Fruit fly (Drosophila melanogaster) whole organism, adult: Measurements from ENCODE around the gene me31B.

ENCODE experiments used
- CG11617 ChIP-seq: fragments of 200-800 bp; sonication (Bioruptor generic); optimal IDR thresholded peaks from 2 replicates; lab custom pipeline; 2017; ENCODE audit warnings: mild to moderate bottlenecking, missing biosample characterization, missing genetic modification reagents, missing genetic modification characterization
- CG12768 ChIP-seq: fragments of 200-800 bp; sonication (Bioruptor generic); optimal IDR thresholded peaks from 2 replicates; lab custom pipeline; 2017; ENCODE audit warnings: missing biosample characterization, missing genetic modification characterization, mild to moderate bottlenecking, moderate library complexity, missing genetic modification reagents
- CG1620 ChIP-seq: fragments of 200-800 bp; sonication (Bioruptor generic); optimal IDR thresholded peaks from 2 replicates; lab custom pipeline; 2016; ENCODE audit warnings: missing biosample characterization, missing genetic modification characterization
- CG33017 ChIP-seq: fragments of 200-800 bp; sonication (Bioruptor generic); optimal IDR thresholded peaks from 2 replicates; lab custom pipeline; 2018; ENCODE audit warnings: missing biosample characterization, mild to moderate bottlenecking, missing genetic modification characterization, moderate library complexity
- CG5204 ChIP-seq: fragments of 200-800 bp; sonication (Bioruptor generic); optimal IDR thresholded peaks from 2 replicates; lab custom pipeline; 2016; ENCODE audit warnings: missing biosample characterization, missing genetic modification characterization
- CG7101 ChIP-seq: fragments of 200-800 bp; sonication (Bioruptor generic); optimal IDR thresholded peaks from 2 replicates; lab custom pipeline; 2018; ENCODE audit warnings: missing biosample characterization, mild to moderate bottlenecking, missing genetic modification characterization, moderate library complexity
- Hr96 ChIP-seq: fragments of 200-800 bp; sonication (Bioruptor generic); optimal IDR thresholded peaks from 2 replicates; lab custom pipeline; 2016; ENCODE audit warnings: missing biosample characterization, missing genetic modification characterization
- cic ChIP-seq: fragments of 200-800 bp; sonication (Bioruptor generic); optimal IDR thresholded peaks from 2 replicates; lab custom pipeline; 2017; ENCODE audit warnings: missing biosample characterization, mild to moderate bottlenecking, missing genetic modification characterization, moderate library complexity
- pad ChIP-seq: fragments of 200-800 bp; sonication (Bioruptor generic); optimal IDR thresholded peaks from 3 replicates; lab custom pipeline; 2017; ENCODE audit warnings: missing biosample characterization, missing genetic modification characterization, mild to moderate bottlenecking, moderate library complexity, missing genetic modification reagents
- tj ChIP-seq: fragments of 200-800 bp; sonication (Bioruptor generic); optimal IDR thresholded peaks from 3 replicates; lab custom pipeline; 2017; ENCODE audit warnings: missing biosample characterization, mild to moderate bottlenecking, missing genetic modification characterization, moderate library complexity
- toe ChIP-seq: fragments of 200-800 bp; sonication (Bioruptor generic); optimal IDR thresholded peaks from 2 replicates; lab custom pipeline; 2016; ENCODE audit warnings: missing biosample characterization, missing genetic modification characterization

- TF ChIP-seq CG1620 (GFP tag; lab: Kevin White, UChicago) (no peak), CG7101 (tag; lab: Kevin White, UChicago) (no peak), CG12768 (GFP tag; lab: Kevin White, UChicago) (no peak), Hr96 (GFP tag; lab: Kevin White, UChicago) (no peak), tj (GFP tag; lab: Kevin White, UChicago) (no peak), pad (GFP tag; lab: Kevin White, UChicago) (no peak), cic (no peak), CG33017 (tag; lab: Kevin White, UChicago) (no peak), CG11617 (GFP tag; lab: Kevin White, UChicago) (no peak), CG5204 (no peak), toe (no peak)
Observed at dm6 chr2L:10261774-10262173, 22.6 kb downstream of the me31B start.
